Fruit fly (Drosophila melanogaster) whole organism, adult: ENCODE results near the gene CG43051.

ENCODE experiments used
- CG11617 ChIP-seq: fragments of 200-800 bp; sonication (Bioruptor generic); optimal IDR thresholded peaks from 2 replicates; lab custom pipeline; 2017; ENCODE audit warnings: mild to moderate bottlenecking, missing biosample characterization, missing genetic modification reagents, missing genetic modification characterization
- CG12768 ChIP-seq: fragments of 200-800 bp; sonication (Bioruptor generic); optimal IDR thresholded peaks from 2 replicates; lab custom pipeline; 2017; ENCODE audit warnings: missing biosample characterization, missing genetic modification characterization, mild to moderate bottlenecking, moderate library complexity, missing genetic modification reagents
- CG14711 ChIP-seq: fragments of 200-800 bp; sonication (Bioruptor generic); optimal IDR thresholded peaks from 2 replicates; lab custom pipeline; 2018; ENCODE audit warnings: missing biosample characterization, mild to moderate bottlenecking, missing genetic modification characterization, moderate library complexity
- CG33017 ChIP-seq: fragments of 200-800 bp; sonication (Bioruptor generic); optimal IDR thresholded peaks from 2 replicates; lab custom pipeline; 2018; ENCODE audit warnings: missing biosample characterization, mild to moderate bottlenecking, missing genetic modification characterization, moderate library complexity
- CG5204 ChIP-seq: fragments of 200-800 bp; sonication (Bioruptor generic); optimal IDR thresholded peaks from 2 replicates; lab custom pipeline; 2016; ENCODE audit warnings: missing biosample characterization, missing genetic modification characterization
- CG7045 ChIP-seq: fragments of 200-800 bp; sonication (Bioruptor generic); optimal IDR thresholded peaks from 2 replicates; lab custom pipeline; 2017; ENCODE audit warnings: missing biosample characterization, mild to moderate bottlenecking, missing genetic modification characterization
- CG7101 ChIP-seq: fragments of 200-800 bp; sonication (Bioruptor generic); optimal IDR thresholded peaks from 2 replicates; lab custom pipeline; 2018; ENCODE audit warnings: missing biosample characterization, mild to moderate bottlenecking, missing genetic modification characterization, moderate library complexity
- Crg-1 ChIP-seq: fragments of 200-800 bp; sonication (Bioruptor generic); optimal IDR thresholded peaks from 2 replicates; lab custom pipeline; 2016; ENCODE audit warnings: missing biosample characterization, missing genetic modification characterization
- Mnt ChIP-seq: fragments of 200-800 bp; sonication (Bioruptor generic); optimal IDR thresholded peaks from 2 replicates; lab custom pipeline; 2016; ENCODE audit warnings: missing biosample characterization, mild to moderate bottlenecking, missing genetic modification characterization
- bab1 ChIP-seq: fragments of 200-800 bp; sonication (Bioruptor generic); optimal IDR thresholded peaks from 3 replicates; lab custom pipeline; 2019; ENCODE audit warnings: missing biosample characterization, mild to moderate bottlenecking, missing genetic modification characterization, moderate library complexity
- cic ChIP-seq: fragments of 200-800 bp; sonication (Bioruptor generic); optimal IDR thresholded peaks from 2 replicates; lab custom pipeline; 2017; ENCODE audit warnings: missing biosample characterization, mild to moderate bottlenecking, missing genetic modification characterization, moderate library complexity
- kay ChIP-seq: fragments of 200-800 bp; sonication (Bioruptor generic); peaks from one replicate; lab custom pipeline; 2016; ENCODE audit warnings: missing biosample characterization, missing genetic modification characterization, borderline replicate concordance
- tj ChIP-seq: fragments of 200-800 bp; sonication (Bioruptor generic); optimal IDR thresholded peaks from 3 replicates; lab custom pipeline; 2017; ENCODE audit warnings: missing biosample characterization, mild to moderate bottlenecking, missing genetic modification characterization, moderate library complexity

DNA sequence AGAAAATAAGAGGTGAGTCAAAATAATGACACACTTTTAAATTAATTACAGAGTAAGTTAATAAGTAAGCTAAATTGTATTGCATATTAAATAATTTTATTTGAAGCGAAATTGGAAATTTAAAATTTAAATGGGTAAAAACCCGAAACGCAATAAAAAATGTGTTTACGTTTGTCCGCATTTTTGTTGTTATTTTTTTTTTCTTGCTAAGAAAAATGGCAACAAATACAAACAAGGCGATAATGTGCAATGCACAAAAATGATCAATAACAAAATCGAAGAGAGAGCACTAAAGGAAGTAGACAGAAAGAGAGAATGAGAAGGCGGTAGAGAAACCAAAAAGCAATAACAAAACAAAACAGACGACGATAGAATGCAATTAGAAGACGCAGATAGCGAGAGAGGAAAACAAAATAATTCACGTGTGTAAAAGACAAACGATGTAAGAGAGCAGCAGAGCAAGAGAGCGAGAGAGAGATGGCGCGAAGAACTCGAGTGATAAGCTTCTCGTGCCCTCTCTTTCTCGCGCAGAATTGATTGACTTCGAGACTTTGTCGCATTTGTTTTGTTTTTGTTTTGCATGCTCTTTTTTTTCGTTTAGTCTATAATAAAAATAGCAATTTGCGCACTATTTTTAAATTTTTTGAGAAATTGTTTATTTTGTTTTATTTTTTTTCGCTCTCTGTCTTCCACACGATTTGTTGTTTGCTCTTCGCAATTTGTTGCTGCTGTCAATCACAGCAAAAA, 13.2 kb downstream of the CG43051 start:
- TF ChIP-seq tj = no peak
- TF ChIP-seq CG12768 = peak; percentile 67
- TF ChIP-seq CG11617 (GFP tag; lab: Kevin White, UChicago) = no peak
- TF ChIP-seq CG33017 (tag; lab: Kevin White, UChicago) = peak; percentile 18
- TF ChIP-seq kay = peak; percentile 98
- TF ChIP-seq Crg-1 (GFP tag; lab: Kevin White, UChicago) = no peak
- peak; percentile 79 for TF ChIP-seq cic
- no peak for TF ChIP-seq CG14711 (tag; lab: Kevin White, UChicago)
- no peak for TF ChIP-seq CG7101 (tag; lab: Kevin White, UChicago)
- peak; percentile 52 for TF ChIP-seq CG7045 (GFP tag; lab: Kevin White, UChicago)
- TF ChIP-seq bab1 (GFP tag; lab: Kevin White, UChicago) = no peak
- peak; percentile 28 for TF ChIP-seq Mnt (GFP tag; lab: Kevin White, UChicago)
- TF ChIP-seq CG5204 = no peak
